Worm (Caenorhabditis elegans): ENCODE results near the gene C31C9.6.
"Not testable (repeated sequence)": the region's sequence is repeated elsewhere in the genome, so short reads cannot be mapped to it uniquely, and the experiment has no call there.

DNA sequence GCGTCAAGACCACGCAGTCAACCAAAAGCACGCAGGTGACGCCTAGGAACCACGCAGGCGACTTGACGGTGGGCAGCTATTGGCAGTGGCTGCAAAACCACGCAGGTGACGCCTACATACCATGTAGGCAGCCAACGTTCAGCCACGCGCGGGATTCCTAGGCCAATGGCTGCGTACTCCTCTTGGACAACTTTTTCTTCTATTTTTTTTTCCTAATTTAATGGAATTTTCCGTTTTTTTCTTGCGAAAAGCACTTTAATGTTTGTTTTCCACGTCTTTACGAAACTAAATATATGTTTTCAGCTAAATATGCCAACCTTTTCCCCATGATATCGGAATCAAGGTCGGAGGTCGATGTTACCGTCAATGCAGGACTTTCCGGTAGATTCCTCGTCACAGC lies 7.2 kb downstream of the C31C9.6 start, which contains the start of gene C31C9.9:
- TF ChIP-seq ztf-29 (GFP tag; IDR thresholded peaks at IDR 0.05); ztf-23 (GFP tag; IDR thresholded peaks at IDR 0.05); klf-2 (GFP tag; conservative IDR thresholded peaks at IDR 0.05): not testable (repeated sequence)
